Fruit fly (Drosophila melanogaster) whole organism, wandering third instar larva: ENCODE measurements around the gene CG9691.

Source experiments
- CrebA ChIP-seq: fragments of 200-800 bp; sonication (Bioruptor generic); optimal IDR thresholded peaks from 2 replicates; lab custom pipeline; 2016; ENCODE audit warnings: missing biosample characterization, mild to moderate bottlenecking, missing genetic modification characterization, borderline replicate concordance
- Dfd ChIP-seq: fragments of >200 bp; optimal IDR thresholded peaks from 2 replicates; lab custom pipeline; 2017; ENCODE audit warnings: missing biosample characterization, missing genetic modification characterization
- Dif ChIP-seq: fragments of 200-275, 200-300 bp; sonication (Bioruptor generic); optimal IDR thresholded peaks from 2 replicates; lab custom pipeline; 2018; ENCODE audit warnings: missing biosample characterization, missing genetic modification characterization; ENCODE audit not compliant: partially characterized antibody
- OdsH ChIP-seq: fragments of 200-800 bp; sonication (Bioruptor generic); optimal IDR thresholded peaks from 2 replicates; lab custom pipeline; 2016; ENCODE audit warnings: missing biosample characterization, mild to moderate bottlenecking, missing genetic modification characterization
- Rel ChIP-seq, 2 experiments: fragments of 200-800 bp; sonication (Bioruptor generic) in 1 of 2; optimal IDR thresholded peaks; 2 replicates in 1 of 2; 3 replicates in 1 of 2; lab custom pipeline; 2016 to 2019; ENCODE audit warnings: mild to moderate bottlenecking in 2 of 2, missing biosample characterization in 2 of 2, missing genetic modification characterization in 2 of 2, moderate library complexity in 1 of 2
- br ChIP-seq: fragments of 200-800 bp; sonication (Bioruptor generic); optimal IDR thresholded peaks from 2 replicates; lab custom pipeline; 2016; ENCODE audit warnings: missing biosample characterization, missing genetic modification characterization
- fru ChIP-seq: fragments of 200-800 bp; sonication (Bioruptor generic); optimal IDR thresholded peaks from 3 replicates; lab custom pipeline; 2016; ENCODE audit warnings: missing biosample characterization, mild to moderate bottlenecking, missing genetic modification characterization
- h ChIP-seq: fragments of 200-800 bp; sonication (Bioruptor generic); optimal IDR thresholded peaks from 3 replicates; lab custom pipeline; 2016; ENCODE audit warnings: missing biosample characterization, mild to moderate bottlenecking, missing genetic modification characterization
- pan ChIP-seq: fragments of >200 bp; optimal IDR thresholded peaks from 2 replicates; lab custom pipeline; 2017
- psq ChIP-seq: fragments of 200-800 bp; sonication (Bioruptor generic); optimal IDR thresholded peaks from 3 replicates; lab custom pipeline; 2017; ENCODE audit warnings: missing biosample characterization, mild to moderate bottlenecking, missing genetic modification characterization, moderate library complexity
- sage ChIP-seq: fragments of 200-800 bp; sonication (Bioruptor generic); optimal IDR thresholded peaks from 2 replicates; lab custom pipeline; 2016; ENCODE audit warnings: missing biosample characterization, mild to moderate bottlenecking, missing genetic modification characterization
- usp ChIP-seq: fragments of >200 bp; optimal IDR thresholded peaks from 2 replicates; lab custom pipeline; 2017; ENCODE audit warnings: missing biosample characterization, missing genetic modification characterization

DNA sequence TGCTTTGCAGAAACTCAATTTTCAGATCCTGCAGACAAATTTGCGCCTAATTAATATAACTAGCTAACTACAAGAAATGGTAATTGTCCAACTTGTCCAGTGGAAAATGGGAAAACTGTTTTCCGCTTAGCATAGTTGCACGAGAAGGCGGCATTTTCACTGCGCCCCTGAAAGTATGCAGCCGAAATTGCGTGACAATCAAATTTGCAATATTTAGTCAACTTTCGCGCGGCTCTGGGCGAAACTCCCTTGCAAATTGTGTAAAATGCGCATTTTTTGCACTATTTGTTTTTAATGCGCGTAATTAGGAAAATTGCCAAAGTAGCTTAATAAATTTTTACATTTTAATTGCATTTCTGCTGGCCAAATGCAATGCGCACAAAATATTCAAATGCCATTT lies 5.4 kb downstream of the CG9691 start:
- TF ChIP-seq h (no peak), fru (no peak), OdsH (GFP tag; lab: Kevin White, UChicago) (no peak), Dfd (GFP tag; lab: Kevin White, UChicago) (no peak), sage (GFP tag; lab: Kevin White, UChicago) (no peak), psq (no peak), CrebA (no peak), Dif (GFP tag; lab: Kevin White, UChicago) (no peak), br (GFP tag; lab: Kevin White, UChicago) (no peak), pan (lab: Kevin White, UChicago) (no peak), usp (no peak), Rel (GFP tag; optimal IDR thresholded peaks at IDR 0.05; lab: Kevin White, UChicago) (no peak), Rel (tag; optimal IDR thresholded peaks at IDR 0.05; lab: Kevin White, UChicago) (no peak)
